Fruit fly (Drosophila melanogaster) whole organism, embryonic: Measurements from ENCODE around the gene CG3457.
A peak's percentile ranks its signal among the peaks of the same experiment; 100 is the strongest.

Source experiments
- Blimp-1 ChIP-seq: fragments of 200-800 bp; sonication (Bioruptor generic); optimal IDR thresholded peaks from 3 replicates; lab custom pipeline; 2018; ENCODE audit warnings: missing biosample characterization, missing genetic modification characterization, mild to moderate bottlenecking, moderate library complexity, missing genetic modification reagents
- CG10366 ChIP-seq: fragments of 200-800 bp; sonication (Bioruptor generic); IDR thresholded peaks from 2 replicates; pipeline ENCODE4 v1.3.6; 2022; ENCODE audit warnings: missing biosample characterization, missing genetic modification characterization
- CG10979 ChIP-seq: fragments of 200-800 bp; sonication (Bioruptor generic); optimal IDR thresholded peaks from 2 replicates; lab custom pipeline; 2018; ENCODE audit warnings: missing biosample characterization, mild to moderate bottlenecking, missing genetic modification characterization, moderate library complexity
- CG11504 ChIP-seq: fragments of 200-800 bp; sonication (Bioruptor generic); optimal IDR thresholded peaks from 3 replicates; lab custom pipeline; 2019; ENCODE audit warnings: missing biosample characterization, mild to moderate bottlenecking, missing genetic modification characterization, moderate library complexity
- CG11723 ChIP-seq: fragments of 200-800 bp; sonication (Bioruptor generic); optimal IDR thresholded peaks from 2 replicates; lab custom pipeline; 2017; ENCODE audit warnings: missing biosample characterization, mild to moderate bottlenecking, missing genetic modification characterization
- CG12299 ChIP-seq: fragments of 200-800 bp; sonication (Bioruptor generic); optimal IDR thresholded peaks from 2 replicates; lab custom pipeline; 2018; ENCODE audit warnings: missing biosample characterization, mild to moderate bottlenecking, missing genetic modification characterization
- CG12769 ChIP-seq: fragments of 200-800 bp; sonication (Bioruptor generic); optimal IDR thresholded peaks from 2 replicates; lab custom pipeline; 2019; ENCODE audit warnings: missing biosample characterization, mild to moderate bottlenecking, missing genetic modification characterization, moderate library complexity
- CG13287 ChIP-seq: fragments of 200-800 bp; sonication (Bioruptor generic); IDR thresholded peaks from 2 replicates; pipeline ENCODE4 v1.3.6; 2022; ENCODE audit warnings: missing biosample characterization, missing genetic modification characterization; ENCODE audit not compliant: partially characterized antibody
- CG15269 ChIP-seq: fragments of 200-800 bp; sonication (Bioruptor generic); optimal IDR thresholded peaks from 2 replicates; lab custom pipeline; 2018; ENCODE audit warnings: missing biosample characterization, mild to moderate bottlenecking, missing genetic modification characterization, moderate library complexity
- CG15479 ChIP-seq: fragments of 200-800 bp; sonication (Bioruptor generic); optimal IDR thresholded peaks from 3 replicates; lab custom pipeline; 2019; ENCODE audit warnings: missing biosample characterization, mild to moderate bottlenecking, missing genetic modification characterization, moderate library complexity
- CG17802 ChIP-seq: fragments of 200-800 bp; sonication (Bioruptor generic); optimal IDR thresholded peaks from 2 replicates; lab custom pipeline; 2018; ENCODE audit warnings: missing biosample characterization, mild to moderate bottlenecking, missing genetic modification characterization, moderate library complexity
- CG2202 ChIP-seq: fragments of 200-800 bp; sonication (Bioruptor generic); optimal IDR thresholded peaks from 2 replicates; lab custom pipeline; 2018; ENCODE audit warnings: missing biosample characterization, mild to moderate bottlenecking, missing genetic modification characterization
- CG2678 ChIP-seq: fragments of 200-800 bp; sonication (Bioruptor generic); optimal IDR thresholded peaks from 3 replicates; lab custom pipeline; 2019; ENCODE audit warnings: missing biosample characterization, mild to moderate bottlenecking, missing genetic modification characterization, moderate library complexity
- CG3065 ChIP-seq: fragments of 200-800 bp; sonication (Bioruptor generic); optimal IDR thresholded peaks from 2 replicates; lab custom pipeline; 2016; ENCODE audit warnings: missing biosample characterization, missing genetic modification characterization
- CG3847 ChIP-seq: fragments of 200-800 bp; sonication (Bioruptor generic); IDR thresholded peaks from 2 replicates; pipeline ENCODE4 v1.3.6; 2022; ENCODE audit warnings: missing biosample characterization, missing genetic modification characterization
- CG6175 ChIP-seq: fragments of 200-800 bp; sonication (Bioruptor generic); IDR thresholded peaks from 3 replicates; pipeline ENCODE4 v1.3.6; 2022; ENCODE audit warnings: missing biosample characterization, missing genetic modification characterization
- CG6765 ChIP-seq: fragments of 200-800 bp; sonication (Bioruptor generic); optimal IDR thresholded peaks from 3 replicates; lab custom pipeline; 2017; ENCODE audit warnings: missing biosample characterization, mild to moderate bottlenecking, missing genetic modification characterization
- CG7372 ChIP-seq: fragments of 200-800 bp; sonication (Bioruptor generic); IDR thresholded peaks from 2 replicates; pipeline ENCODE4 v1.3.6; 2022; ENCODE audit warnings: missing biosample characterization, missing genetic modification characterization
- CG7987 ChIP-seq: fragments of 200-800 bp; sonication (Bioruptor generic); optimal IDR thresholded peaks from 2 replicates; lab custom pipeline; 2018; ENCODE audit warnings: missing biosample characterization, mild to moderate bottlenecking, missing genetic modification characterization, moderate library complexity
- CG9437 ChIP-seq: fragments of 200-800 bp; sonication (Bioruptor generic); optimal IDR thresholded peaks from 2 replicates; lab custom pipeline; 2018; ENCODE audit warnings: missing biosample characterization, mild to moderate bottlenecking, missing genetic modification characterization
- D19A ChIP-seq: fragments of 200-800 bp; optimal IDR thresholded peaks from 3 replicates; lab custom pipeline; 2019; ENCODE audit warnings: missing biosample characterization, mild to moderate bottlenecking, missing genetic modification characterization, moderate library complexity
- Deaf1 ChIP-seq: fragments of 200-800 bp; optimal IDR thresholded peaks from 3 replicates; lab custom pipeline; 2019; ENCODE audit warnings: missing biosample characterization, mild to moderate bottlenecking, missing genetic modification characterization, moderate library complexity
- E2f2 ChIP-seq: fragments of 200-800 bp; sonication (Bioruptor generic); IDR thresholded peaks from 2 replicates; pipeline ENCODE4 v1.3.6; 2022; ENCODE audit warnings: missing biosample characterization, missing genetic modification characterization
- HmgD ChIP-seq: fragments of 200-800 bp; sonication (Bioruptor generic); optimal IDR thresholded peaks from 3 replicates; lab custom pipeline; 2016; ENCODE audit warnings: missing biosample characterization, missing genetic modification characterization
- Hr51 ChIP-seq, 2 experiments: fragments of 200-800 bp; sonication (Bioruptor generic); optimal IDR thresholded peaks; 2 replicates in 1 of 2; 3 replicates in 1 of 2; lab custom pipeline; 2016 to 2018; ENCODE audit warnings: missing biosample characterization in 2 of 2, missing genetic modification characterization in 2 of 2, mild to moderate bottlenecking in 1 of 2, moderate library complexity in 1 of 2
- Lim3 ChIP-seq: fragments of 200-800 bp; sonication (Bioruptor generic); IDR thresholded peaks from 2 replicates; pipeline ENCODE4 v1.3.6; 2022; ENCODE audit warnings: missing biosample characterization, missing genetic modification characterization
- MTF-1 ChIP-seq: fragments of 200-800 bp; sonication (Bioruptor generic); optimal IDR thresholded peaks from 2 replicates; lab custom pipeline; 2018; ENCODE audit warnings: missing biosample characterization, mild to moderate bottlenecking, missing genetic modification characterization, borderline replicate concordance
- Med ChIP-seq: fragments of 200-800 bp; sonication (Bioruptor generic); peaks from one replicate; lab custom pipeline; 2016; ENCODE audit warnings: missing biosample characterization, missing genetic modification characterization, mild to moderate bottlenecking, inconsistent platforms, moderate library complexity
- Meics ChIP-seq: fragments of 200-800 bp; sonication (Bioruptor generic); optimal IDR thresholded peaks from 2 replicates; lab custom pipeline; 2017; ENCODE audit warnings: missing biosample characterization, mild to moderate bottlenecking, missing genetic modification characterization
- NK7.1 ChIP-seq: fragments of 200-800 bp; sonication (Bioruptor generic); optimal IDR thresholded peaks from 3 replicates; lab custom pipeline; 2016; ENCODE audit warnings: missing biosample characterization, missing genetic modification characterization
- NfI ChIP-seq: fragments of 200-800 bp; sonication (Bioruptor generic); optimal IDR thresholded peaks from 3 replicates; lab custom pipeline; 2018; ENCODE audit warnings: missing biosample characterization, mild to moderate bottlenecking, missing genetic modification characterization, moderate library complexity
- Pdp1 ChIP-seq, 2 experiments: fragments of 200-800 bp; sonication (Bioruptor generic); optimal IDR thresholded peaks; 3 replicates each; lab custom pipeline; 2016; ENCODE audit warnings: missing biosample characterization in 2 of 2, missing genetic modification characterization in 2 of 2, mild to moderate bottlenecking in 1 of 2, moderate library complexity in 1 of 2
- hkb ChIP-seq, 2 experiments: fragments of 200-800 bp in 1 of 2; fragments of >200 bp in 1 of 2; sonication (Bioruptor generic) in 1 of 2; IDR thresholded peaks in 1 of 2; optimal IDR thresholded peaks in 1 of 2; 2 replicates each; pipeline versions ENCODE4 v1.3.6 to Lab custom; 2017 to 2022; ENCODE audit warnings: missing biosample characterization in 1 of 2, missing genetic modification characterization in 1 of 2
- hth ChIP-seq: fragments of >200 bp; optimal IDR thresholded peaks from 2 replicates; lab custom pipeline; 2017; ENCODE audit warnings: inconsistent platforms
- lilli ChIP-seq: fragments of 200-800 bp; sonication (Bioruptor generic); optimal IDR thresholded peaks from 3 replicates; lab custom pipeline; 2016; ENCODE audit warnings: missing biosample characterization, missing genetic modification characterization
- phol ChIP-seq: fragments of 200-800 bp; sonication (Bioruptor generic); optimal IDR thresholded peaks from 3 replicates; lab custom pipeline; 2018; ENCODE audit warnings: missing biosample characterization, mild to moderate bottlenecking, missing genetic modification characterization, moderate library complexity
- sens ChIP-seq: fragments of 200-800 bp; sonication (Bioruptor generic); peaks from one replicate; lab custom pipeline; 2016; ENCODE audit warnings: missing biosample characterization, missing genetic modification characterization
- slbo ChIP-seq: fragments of 200-800 bp; sonication (Bioruptor generic); IDR thresholded peaks from 2 replicates; pipeline ENCODE4 v1.3.6; 2022; ENCODE audit warnings: missing biosample characterization, missing genetic modification characterization
- ssp ChIP-seq: fragments of 200-800 bp; sonication (Bioruptor generic); IDR thresholded peaks from 2 replicates; pipeline ENCODE4 v1.3.6; 2022; ENCODE audit warnings: missing biosample characterization, missing genetic modification characterization
- wdn ChIP-seq: fragments of 200-800 bp; sonication (Bioruptor generic); IDR thresholded peaks from 2 replicates; pipeline ENCODE4 v1.3.6; 2022; ENCODE audit warnings: missing biosample characterization, missing genetic modification characterization

CG3457 gene

DNA sequence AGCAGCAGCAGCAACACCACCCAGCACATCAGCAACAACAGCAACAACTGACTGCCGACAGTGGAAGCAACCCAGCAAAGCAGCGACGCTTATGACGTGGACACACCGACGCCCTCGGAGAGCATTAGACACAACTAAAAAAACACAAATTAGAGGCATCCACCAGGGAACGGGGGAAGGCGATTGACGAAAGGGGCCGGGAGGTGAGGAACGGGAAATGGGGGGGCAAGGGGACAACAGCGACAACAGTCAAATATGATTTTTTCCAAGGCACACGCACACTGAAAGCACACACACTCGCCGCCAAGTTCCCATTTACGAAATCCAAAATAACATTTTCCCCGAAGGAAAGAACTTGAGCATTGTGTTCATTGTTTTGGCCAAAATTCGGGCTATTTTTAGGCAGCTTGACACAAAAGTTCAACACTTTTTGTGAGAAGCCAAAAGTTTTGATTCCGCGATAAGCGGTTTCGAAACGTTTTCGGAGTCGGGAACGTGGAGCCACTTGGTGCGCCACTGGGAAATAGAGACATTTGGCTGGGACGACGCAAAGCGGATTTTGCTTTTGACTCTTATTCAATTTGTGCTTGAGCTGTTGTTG, 21.1 kb downstream of the CG3457 start (continued):
- TF ChIP-seq CG6765 (GFP tag; lab: Kevin White, UChicago) = no peak
- TF ChIP-seq CG7987 = no peak
- TF ChIP-seq CG3847 (GFP tag; lab: Robert Waterston, UW) = 0 out of 2 replicates have a peak, but pooled peaks have one; percentile 30
- no peak for TF ChIP-seq E2f2 (GFP tag; lab: Robert Waterston, UW)
- TF ChIP-seq CG6175 (GFP tag; lab: Robert Waterston, UW) = peak; percentile 91
- peak; percentile 13 for TF ChIP-seq lilli (GFP tag; lab: Kevin White, UChicago)
- TF ChIP-seq Meics (GFP tag; lab: Kevin White, UChicago) = peak; percentile 27
- peak; percentile 35; the same call in 1 of the 2 replicates for TF ChIP-seq ssp
- TF ChIP-seq NfI (GFP tag; lab: Kevin White, UChicago) = peak; percentile 19
- peak in 1 of 2 experiments; percentile 11 for TF ChIP-seq Hr51 (GFP tag; optimal IDR thresholded peaks at IDR 0.05; lab: Kevin White, UChicago)
- peak; percentile 38 for TF ChIP-seq CG11504
- peak; percentile 48 for TF ChIP-seq CG2678 (tag; lab: Kevin White, UChicago)
- peak; percentile 10 for TF ChIP-seq phol (tag; lab: Kevin White, UChicago)
- TF ChIP-seq CG15479 (GFP tag; lab: Kevin White, UChicago) = no peak
- no peak for TF ChIP-seq wdn
- TF ChIP-seq CG17802 (tag; lab: Kevin White, UChicago) = no peak
- TF ChIP-seq hth (lab: Kevin White, UChicago) = no peak
- peak; percentile 20; the same call in 1 of the 2 replicates for TF ChIP-seq CG10366 (GFP tag; lab: Robert Waterston, UW)
- TF ChIP-seq CG3065 = no peak
- TF ChIP-seq, all 482 proteins: peak for 56

DNA sequence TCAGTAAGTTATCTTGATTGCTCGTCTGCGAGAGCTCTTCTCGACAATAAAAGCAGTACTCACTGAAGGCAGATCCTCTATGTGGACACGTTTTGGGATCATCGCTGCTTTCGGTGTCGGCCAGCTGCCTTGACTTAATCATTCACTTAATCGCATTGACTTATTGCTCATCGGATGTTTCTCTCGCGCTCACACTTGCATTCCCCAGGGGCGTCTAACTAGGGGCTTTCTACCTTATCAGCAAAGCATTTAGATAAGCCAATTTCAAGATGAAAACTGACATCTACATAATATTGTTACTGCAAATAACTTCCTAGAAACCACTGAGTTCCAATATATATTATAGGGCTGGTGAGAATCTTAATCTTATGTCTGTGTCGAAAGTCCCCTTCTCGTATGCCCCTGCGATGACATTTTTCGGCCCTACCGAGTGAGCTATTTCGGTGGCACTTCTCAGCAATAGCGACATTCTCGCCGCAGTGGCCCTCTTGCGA, 24.8 kb downstream of the CG3457 start:
- TF ChIP-seq Lim3 (no peak), CG11504 (peak; percentile 6), NK7.1 (GFP tag; lab: Kevin White, UChicago) (no peak), CG2202 (tag; lab: Kevin White, UChicago) (no peak), Blimp-1 (peak; percentile 14), Med (GFP tag; lab: Kevin White, UChicago) (peak; percentile 25), MTF-1 (GFP tag; lab: Kevin White, UChicago) (no peak), CG12299 (tag; lab: Kevin White, UChicago) (no peak), HmgD (no peak)

DNA sequence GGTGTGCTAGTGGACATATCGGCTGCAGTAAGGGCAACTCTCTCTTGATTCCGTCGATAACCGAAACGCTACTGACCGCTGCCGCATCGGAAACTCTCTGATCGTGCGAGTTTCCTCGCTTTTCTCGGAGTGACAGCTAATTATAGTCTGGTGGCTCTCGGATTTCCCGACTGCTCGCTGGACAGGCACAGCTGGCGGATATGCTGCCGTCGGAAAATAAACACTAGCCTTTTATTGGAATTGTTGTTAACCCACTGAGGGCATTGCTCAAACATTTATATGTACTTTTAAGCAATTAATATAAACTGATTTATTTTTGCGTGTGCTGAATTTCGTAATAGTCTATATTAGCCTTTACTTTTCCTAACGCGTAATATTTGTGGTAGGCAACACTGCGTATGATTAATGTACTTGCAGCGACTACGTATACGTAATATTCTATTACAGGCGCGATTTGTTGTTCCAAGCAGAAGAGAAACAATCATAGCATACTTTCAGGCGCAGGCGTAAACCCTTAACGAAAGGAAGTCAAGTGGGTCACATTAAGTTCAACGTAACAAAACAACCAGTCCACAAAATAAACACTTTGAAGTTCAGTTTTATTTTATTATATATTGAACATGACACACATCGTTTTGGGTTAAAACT, 26.3 kb downstream of the CG3457 start, which contains the start of gene SmydA-8:
SmydA-8 (minus strand) TSS at position 51 of the 648 bp plus-strand sequence.
- peak; percentile 51 for TF ChIP-seq Deaf1 (tag; lab: Kevin White, UChicago)
- TF ChIP-seq Pdp1 (GFP tag; optimal IDR thresholded peaks at IDR 0.05; lab: Kevin White, UChicago) = peak in 1 of 2 experiments; percentile 66
- TF ChIP-seq CG9437 = peak; percentile 98
- TF ChIP-seq CG11723 (GFP tag; lab: Kevin White, UChicago) = no peak
- TF ChIP-seq slbo (GFP tag; lab: Robert Waterston, UW) = no peak
- no peak for TF ChIP-seq CG15269 (tag; lab: Kevin White, UChicago)
- TF ChIP-seq CG10979 = peak; percentile 57
- peak; percentile 19 for TF ChIP-seq sens (GFP tag; lab: Kevin White, UChicago)
- 0 out of 2 replicates have a peak, but pooled peaks have one; percentile 13 for TF ChIP-seq CG13287 (GFP tag; lab: Robert Waterston, UW)
- no peak for TF ChIP-seq hkb (optimal IDR thresholded peaks at IDR 0.05; lab: Kevin White, UChicago)
- 0 out of 2 replicates have a peak, but pooled peaks have one; percentile 10 for TF ChIP-seq hkb (GFP tag; IDR thresholded peaks at IDR 0.05; lab: Robert Waterston, UW)
- no peak for TF ChIP-seq D19A (tag; lab: Kevin White, UChicago)
- TF ChIP-seq CG12769 (tag; lab: Kevin White, UChicago) = peak; percentile 6
- peak; percentile 27 for TF ChIP-seq Med (GFP tag; lab: Kevin White, UChicago)
- TF ChIP-seq CG7372 (GFP tag; lab: Robert Waterston, UW) = peak; percentile 89
